Fruit fly (Drosophila melanogaster): Measurements from ENCODE around the gene CG5541.

DNA sequence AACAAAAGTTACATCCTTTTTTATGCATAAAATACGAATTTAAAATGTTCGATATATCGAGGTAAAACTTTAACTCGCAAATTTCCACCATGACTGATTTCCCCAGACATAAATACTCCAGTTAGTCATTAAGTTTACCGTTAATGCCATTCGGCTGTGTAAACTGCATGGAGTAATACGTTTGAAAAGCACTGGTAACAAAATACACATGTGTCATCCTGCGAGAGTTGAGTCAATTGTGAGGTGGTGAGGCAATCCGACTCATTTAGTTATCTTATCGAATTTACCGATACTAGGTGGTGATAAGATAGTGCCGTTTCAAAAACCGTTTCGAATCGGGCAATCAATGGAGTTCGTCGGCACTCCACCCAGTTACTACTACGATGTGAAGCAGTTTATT lies 1.7 kb downstream of the CG5541 start:
- TF ChIP-seq psq (optimal IDR thresholded peaks at IDR 0.05) (no peak), h (optimal IDR thresholded peaks at IDR 0.05) (no peak)
